Worm (Caenorhabditis elegans) whole organism, young adult: Measurements from ENCODE around the gene col-95.

Source experiments
- B0261.1 ChIP-seq: sonication (generic microtip); optimal IDR thresholded peaks from 2 replicates; lab custom pipeline; 2016; ENCODE audit warnings: mild to moderate bottlenecking, missing genetic modification characterization, moderate library complexity, missing compliant biosample characterization
- C17E4.6 ChIP-seq: fragments of 200-800 bp; sonication (Bioruptor generic); IDR thresholded peaks from 2 replicates; pipeline ENCODE4 v1.3.6; 2022; ENCODE audit warnings: missing genetic modification reagents, missing genetic modification characterization, missing compliant biosample characterization
- D2030.7 ChIP-seq: fragments of 200-800 bp; sonication (Bioruptor generic); IDR thresholded peaks from 2 replicates; pipeline ENCODE4 v1.3.6; 2022; ENCODE audit warnings: missing genetic modification reagents, missing genetic modification characterization, missing compliant biosample characterization
- F10E7.11 ChIP-seq: sonication (generic microtip); optimal IDR thresholded peaks from 2 replicates; lab custom pipeline; 2017; ENCODE audit warnings: mild to moderate bottlenecking, missing genetic modification characterization, moderate library complexity, missing compliant biosample characterization
- F23B12.7 ChIP-seq: sonication (generic microtip); optimal IDR thresholded peaks from 2 replicates; lab custom pipeline; 2017; ENCODE audit warnings: missing genetic modification characterization, mild to moderate bottlenecking, missing compliant biosample characterization, antibody characterized with exemption, moderate library complexity; ENCODE audit not compliant: insufficient read depth
- F33H1.4 ChIP-seq: fragments of 200-800 bp; sonication (Bioruptor generic); IDR thresholded peaks from 2 replicates; pipeline ENCODE4 v1.3.6; 2022; ENCODE audit warnings: missing genetic modification reagents, missing genetic modification characterization, missing compliant biosample characterization
- F49E8.2 ChIP-seq: sonication (generic microtip); optimal IDR thresholded peaks from 3 replicates; lab custom pipeline; 2017; ENCODE audit warnings: missing genetic modification characterization, mild to moderate bottlenecking, missing compliant biosample characterization, antibody characterized with exemption, moderate library complexity; ENCODE audit not compliant: insufficient read depth
- F52B5.7 ChIP-seq: sonication (generic microtip); optimal IDR thresholded peaks from 2 replicates; lab custom pipeline; 2016; ENCODE audit warnings: mild to moderate bottlenecking, missing genetic modification characterization, missing compliant biosample characterization
- F55B11.4 ChIP-seq: sonication (generic microtip); optimal IDR thresholded peaks from 2 replicates; lab custom pipeline; 2016; ENCODE audit warnings: missing compliant biosample characterization, missing genetic modification characterization, borderline replicate concordance; ENCODE audit not compliant: insufficient read depth
- T07F8.4 ChIP-seq: sonication (generic microtip); optimal IDR thresholded peaks from 2 replicates; lab custom pipeline; 2016; ENCODE audit warnings: mild to moderate bottlenecking, missing genetic modification characterization, moderate library complexity, missing compliant biosample characterization
- Y53F4B.3 ChIP-seq: fragments of 200-800 bp; sonication (Bioruptor generic); IDR thresholded peaks from 2 replicates; pipeline ENCODE4 v1.3.6; 2022; ENCODE audit warnings: missing genetic modification reagents, missing genetic modification characterization, missing compliant biosample characterization
- ZK185.1 ChIP-seq: sonication (generic microtip); optimal IDR thresholded peaks from 2 replicates; lab custom pipeline; 2016; ENCODE audit warnings: mild to moderate bottlenecking, missing genetic modification characterization, missing compliant biosample characterization; ENCODE audit not compliant: poor library complexity, severe bottlenecking
- akir-1 ChIP-seq: fragments of 200-800 bp; sonication (Bioruptor generic); optimal IDR thresholded peaks from 2 replicates; lab custom pipeline; 2018; ENCODE audit warnings: mild to moderate bottlenecking, missing genetic modification characterization, moderate library complexity, missing compliant biosample characterization
- ama-1 ChIP-seq, 3 experiments: fragments of 150-350 bp in 1 of 3; sonication (generic microtip) in 2 of 3; optimal IDR thresholded peaks; 2 replicates each; lab custom pipeline; 2014 to 2018; ENCODE audit warnings: missing biosample characterization in 2 of 3, missing genetic modification characterization in 2 of 3, missing genetic modification reagents in 2 of 3
- aptf-3 ChIP-seq: fragments of 200-800 bp; sonication (Bioruptor generic); IDR thresholded peaks from 2 replicates; pipeline ENCODE4 v1.3.6; 2022; ENCODE audit warnings: missing genetic modification characterization, missing compliant biosample characterization
- atf-7 ChIP-seq: sonication (generic microtip); optimal IDR thresholded peaks from 2 replicates; lab custom pipeline; 2017; ENCODE audit warnings: mild to moderate bottlenecking, missing genetic modification characterization, missing compliant biosample characterization
- athp-1 ChIP-seq: sonication (generic microtip); optimal IDR thresholded peaks from 2 replicates; lab custom pipeline; 2017; ENCODE audit warnings: mild to moderate bottlenecking, missing genetic modification characterization, missing compliant biosample characterization
- ceh-100 ChIP-seq: fragments of 200-800 bp; sonication (Bioruptor generic); IDR thresholded peaks from 2 replicates; pipeline ENCODE4 v1.3.6; 2022; ENCODE audit warnings: missing genetic modification reagents, missing genetic modification characterization, missing compliant biosample characterization
- ceh-40 ChIP-seq: fragments of 200-800 bp; sonication (Bioruptor generic); IDR thresholded peaks from 2 replicates; pipeline ENCODE4 v1.3.6; 2022; ENCODE audit warnings: missing genetic modification characterization, missing compliant biosample characterization
- dpl-1 ChIP-seq: fragments of 150-350 bp; optimal IDR thresholded peaks from 2 replicates; lab custom pipeline; 2014; ENCODE audit warnings: missing biosample characterization, missing genetic modification reagents, missing genetic modification characterization
- egl-18 ChIP-seq: fragments of 200-800 bp; sonication (Bioruptor generic); IDR thresholded peaks from 2 replicates; pipeline ENCODE4 v1.3.6; 2022; ENCODE audit warnings: missing genetic modification reagents, missing genetic modification characterization, missing compliant biosample characterization
- egrh-3 ChIP-seq: fragments of 200-800 bp; sonication (Bioruptor generic); IDR thresholded peaks from 2 replicates; pipeline ENCODE4 v1.3.6; 2022; ENCODE audit warnings: missing genetic modification reagents, missing genetic modification characterization, missing compliant biosample characterization
- hmg-20 ChIP-seq: fragments of 200-800 bp; sonication (Bioruptor generic); IDR thresholded peaks from 2 replicates; pipeline ENCODE4 v1.3.6; 2022; ENCODE audit warnings: missing genetic modification reagents, missing genetic modification characterization, missing compliant biosample characterization
- lin-40 ChIP-seq: sonication (generic microtip); optimal IDR thresholded peaks from 2 replicates; lab custom pipeline; 2016; ENCODE audit warnings: missing genetic modification characterization, mild to moderate bottlenecking, missing compliant biosample characterization, missing genotype, missing genetic modification reagents
- lir-1 ChIP-seq: fragments of 200-800 bp; sonication (Bioruptor generic); conservative IDR thresholded peaks from 2 replicates; pipeline ENCODE4 v1.3.6; 2022; ENCODE audit warnings: missing genetic modification reagents, missing genetic modification characterization, missing compliant biosample characterization
- lsy-27 ChIP-seq: sonication (generic microtip); optimal IDR thresholded peaks from 2 replicates; lab custom pipeline; 2017; ENCODE audit warnings: missing genetic modification characterization, mild to moderate bottlenecking, missing compliant biosample characterization, antibody characterized with exemption, missing genotype, borderline replicate concordance; ENCODE audit not compliant: insufficient read depth
- madf-3 ChIP-seq: fragments of 200-800 bp; sonication (Bioruptor generic); IDR thresholded peaks from 2 replicates; pipeline ENCODE4 v1.3.6; 2022; ENCODE audit warnings: missing genetic modification reagents, missing genetic modification characterization, missing compliant biosample characterization
- mcd-1 ChIP-seq: fragments of 200-800 bp; sonication (Bioruptor generic); IDR thresholded peaks from 2 replicates; pipeline ENCODE4 v1.3.6; 2022; ENCODE audit warnings: missing genetic modification reagents, missing genetic modification characterization, missing compliant biosample characterization
- mes-4 ChIP-seq: sonication (generic microtip); optimal IDR thresholded peaks from 2 replicates; lab custom pipeline; 2016; ENCODE audit warnings: missing genotype, missing genetic modification characterization, missing compliant biosample characterization
- nfyb-1 ChIP-seq: fragments of 200-800 bp; sonication (Bioruptor generic); IDR thresholded peaks from 2 replicates; pipeline ENCODE4 v1.3.6; 2022; ENCODE audit warnings: missing genetic modification reagents, missing genetic modification characterization, missing compliant biosample characterization
- rec-8 ChIP-seq, 2 experiments: sonication (generic microtip); optimal IDR thresholded peaks; 2 replicates each; lab custom pipeline; 2016; ENCODE audit warnings: mild to moderate bottlenecking in 2 of 2, missing genetic modification characterization in 2 of 2, missing genetic modification reagents in 2 of 2, missing genotype in 2 of 2, missing biosample characterization in 1 of 2, missing compliant biosample characterization in 1 of 2, moderate library complexity in 1 of 2
- rpc-1 ChIP-seq, 2 experiments: fragments of 150-350 bp in 1 of 2; sonication (generic microtip) in 1 of 2; optimal IDR thresholded peaks; 2 replicates each; lab custom pipeline; 2014 to 2018; ENCODE audit warnings: missing biosample characterization in 1 of 2, missing genetic modification characterization in 1 of 2, missing genetic modification reagents in 1 of 2, missing genotype in 1 of 2
- sea-2 ChIP-seq: fragments of 200-800 bp; sonication (Bioruptor generic); IDR thresholded peaks from 2 replicates; pipeline ENCODE4 v1.3.6; 2022; ENCODE audit warnings: missing genetic modification characterization, missing compliant biosample characterization
- snpc-1.1 ChIP-seq: sonication (generic microtip); optimal IDR thresholded peaks from 2 replicates; lab custom pipeline; 2017; ENCODE audit warnings: missing genetic modification characterization, mild to moderate bottlenecking, missing compliant biosample characterization, antibody characterized with exemption, moderate library complexity, missing genotype, missing genetic modification reagents; ENCODE audit not compliant: insufficient read depth
- snpc-1.3 ChIP-seq: sonication (generic microtip); optimal IDR thresholded peaks from 2 replicates; lab custom pipeline; 2017; ENCODE audit warnings: missing genetic modification characterization, mild to moderate bottlenecking, missing compliant biosample characterization, antibody characterized with exemption, moderate library complexity, missing genotype, missing genetic modification reagents; ENCODE audit not compliant: insufficient read depth
- snpc-4 ChIP-seq, 5 experiments: fragments of 150-350 bp in 1 of 5; sonication (generic microtip) in 4 of 5; optimal IDR thresholded peaks; 2 replicates each; lab custom pipeline; 2014 to 2018; ENCODE audit warnings: missing genetic modification characterization in 5 of 5, missing biosample characterization in 3 of 5, antibody characterized with exemption in 2 of 5, mild to moderate bottlenecking in 2 of 5, missing compliant biosample characterization in 2 of 5, missing genotype in 2 of 5, moderate library complexity in 2 of 5, missing genetic modification reagents in 1 of 5
- somi-1 ChIP-seq: fragments of 200-800 bp; sonication (Bioruptor generic); optimal IDR thresholded peaks from 2 replicates; lab custom pipeline; 2018; ENCODE audit warnings: mild to moderate bottlenecking, missing genetic modification characterization, missing compliant biosample characterization
- sptf-2 ChIP-seq: fragments of 200-800 bp; sonication (Bioruptor generic); optimal IDR thresholded peaks from 2 replicates; lab custom pipeline; 2018; ENCODE audit warnings: mild to moderate bottlenecking, missing genetic modification characterization, missing compliant biosample characterization
- tbp1 ChIP-seq: fragments of 200-800 bp; sonication (Bioruptor generic); optimal IDR thresholded peaks from 2 replicates; lab custom pipeline; 2018; ENCODE audit warnings: mild to moderate bottlenecking, missing genetic modification characterization, missing compliant biosample characterization
- tlf-1 ChIP-seq: fragments of 200-800 bp; sonication (Bioruptor generic); optimal IDR thresholded peaks from 2 replicates; lab custom pipeline; 2018; ENCODE audit warnings: mild to moderate bottlenecking, missing genetic modification characterization, missing compliant biosample characterization
- unc-130 ChIP-seq: sonication (generic microtip); optimal IDR thresholded peaks from 2 replicates; lab custom pipeline; 2016; ENCODE audit warnings: missing genetic modification reagents, missing genetic modification characterization, missing compliant biosample characterization
- xnd-1 ChIP-seq: sonication (generic microtip); optimal IDR thresholded peaks from 2 replicates; lab custom pipeline; 2016; ENCODE audit warnings: missing genotype, missing genetic modification reagents, missing genetic modification characterization, missing compliant biosample characterization
- ztf-18 ChIP-seq: sonication (generic microtip); optimal IDR thresholded peaks from 2 replicates; lab custom pipeline; 2016; ENCODE audit warnings: missing genotype, mild to moderate bottlenecking, missing genetic modification characterization, missing compliant biosample characterization
- ztf-25 ChIP-seq: fragments of 200-800 bp; sonication (Bioruptor generic); IDR thresholded peaks from 2 replicates; pipeline ENCODE4 v1.3.6; 2022; ENCODE audit warnings: missing genetic modification reagents, missing genetic modification characterization, missing compliant biosample characterization

The col-95 gene

ce11 chrIII:11708722-11709121 is 4.9 kb downstream of the col-95 start, which contains the start of gene Y41C4A.8:
TSS of gene Y41C4A.8 (minus strand) at chrIII:11708822.
- TF ChIP-seq ceh-100 (GFP tag; lab: Robert Waterston, UW) (no peak), Y53F4B.3 (GFP tag; lab: Robert Waterston, UW) (no peak), dpl-1 (no peak), T07F8.4 (tag; lab: Kevin White, UChicago) (no peak), ztf-25 (GFP tag; lab: Robert Waterston, UW) (no peak), mcd-1 (no peak), ama-1 (optimal IDR thresholded peaks at IDR 0.05; lab: Kevin White, UChicago) (no peak), ama-1 (GFP tag; optimal IDR thresholded peaks at IDR 0.05; lab: Kevin White, UChicago) (no peak), F10E7.11 (no peak), F33H1.4 (no peak)

- TF ChIP-seq B0261.1 (tag; lab: Kevin White, UChicago) (no peak), snpc-1.3 (tag; lab: Kevin White, UChicago) (peak; percentile 40), hmg-20 (GFP tag; lab: Robert Waterston, UW) (no peak), sea-2 (GFP tag; lab: Robert Waterston, UW) (no peak), somi-1 (GFP tag; lab: Kevin White, UChicago) (no peak), F55B11.4 (no peak), ztf-18 (tag; lab: Kevin White, UChicago) (no peak), ZK185.1 (tag; lab: Kevin White, UChicago) (no peak), atf-7 (tag; lab: Kevin White, UChicago) (no peak), ceh-40 (GFP tag; lab: Robert Waterston, UW) (no peak), egrh-3 (GFP tag; lab: Robert Waterston, UW) (no peak), Y53F4B.3 (GFP tag; lab: Robert Waterston, UW) (no peak), egl-18 (GFP tag; lab: Robert Waterston, UW) (no peak), F52B5.7 (tag; lab: Kevin White, UChicago) (no peak), mcd-1 (peak; percentile 69), snpc-1.1 (tag; lab: Kevin White, UChicago) (peak; percentile 42), akir-1 (GFP tag; lab: Kevin White, UChicago) (no peak), C17E4.6 (GFP tag; lab: Robert Waterston, UW) (no peak), sptf-2 (GFP tag; lab: Kevin White, UChicago) (no peak), snpc-4 (GFP tag; optimal IDR thresholded peaks at IDR 0.05; lab: Kevin White, UChicago) (peak; percentile 27), snpc-4 (tag; optimal IDR thresholded peaks at IDR 0.05; lab: Kevin White, UChicago) (peak in 1 of 4 experiments; percentile 9), lin-40 (no peak), T07F8.4 (tag; lab: Kevin White, UChicago) (no peak), lsy-27 (tag; lab: Kevin White, UChicago) (no peak), xnd-1 (tag; lab: Kevin White, UChicago) (no peak), F49E8.2 (tag; lab: Kevin White, UChicago) (peak; percentile 15), F23B12.7 (tag; lab: Kevin White, UChicago) (peak; percentile 4), aptf-3 (no peak), F10E7.11 (no peak), lir-1 (GFP tag; lab: Robert Waterston, UW) (no peak), nfyb-1 (no peak), mes-4 (no peak), tbp1 (GFP tag; lab: Kevin White, UChicago) (peak; percentile 22), madf-3 (GFP tag; lab: Robert Waterston, UW) (no peak), unc-130 (GFP tag; lab: Kevin White, UChicago) (no peak), tlf-1 (no peak), athp-1 (tag; lab: Kevin White, UChicago) (no peak), rpc-1 (optimal IDR thresholded peaks at IDR 0.05; lab: Kevin White, UChicago) (peak; percentile 2), rpc-1 (tag; optimal IDR thresholded peaks at IDR 0.05; lab: Kevin White, UChicago) (no peak), rec-8 (tag; optimal IDR thresholded peaks at IDR 0.05; lab: Kevin White, UChicago) (peak in 1 of 2 experiments; percentile 1), D2030.7 (GFP tag; lab: Robert Waterston, UW) (peak; percentile 42; the same call in 1 of the 2 replicates)
Observed at ce11 chrIII:11718548-11718947, 14.8 kb downstream of the col-95 start, which contains the start of gene Y41C4A.9. TSS of gene Y41C4A.9 (minus strand) at chrIII:11718645.
